Worm (Caenorhabditis elegans): ENCODE data around the gene mpz-4.

mpz-4 gene

ce11 chrIV:4811863-4812262, 15.3 kb downstream of the mpz-4 start, which contains the start of gene srw-95:
srw-95 (plus strand) TSS chrIV:4812075.
- TF ChIP-seq W03F9.2 (tag; optimal IDR thresholded peaks at IDR 0.05) (no peak), him-1 (tag; optimal IDR thresholded peaks at IDR 0.05) (no peak), dao-5 (tag; optimal IDR thresholded peaks at IDR 0.05) (no peak)

ce11 chrIV:4810377-4810984, 16.6 kb downstream of the mpz-4 start, which contains the start of gene eif-1.A:
eif-1.A (plus strand) TSS chrIV:4810934.
- TF ChIP-seq dao-5 (tag; optimal IDR thresholded peaks at IDR 0.05) (no peak), him-1 (tag; optimal IDR thresholded peaks at IDR 0.05) (no peak), W03F9.2 (tag; optimal IDR thresholded peaks at IDR 0.05) (peak; percentile 91)

- TF ChIP-seq W03F9.2 (tag; optimal IDR thresholded peaks at IDR 0.05) (no peak), him-1 (tag; optimal IDR thresholded peaks at IDR 0.05) (no peak), dao-5 (tag; optimal IDR thresholded peaks at IDR 0.05) (no peak)
Measured at ce11 chrIV:4809813-4810212, 17.3 kb downstream of the mpz-4 start, which contains the start of gene H06H21.37. H06H21.37 (minus strand) TSS chrIV:4809974.

ce11 chrIV:4809397-4809796, 17.7 kb downstream of the mpz-4 start, which contains the start of gene ubxn-6:
ubxn-6 (minus strand) TSS chrIV:4809497.
- TF ChIP-seq W03F9.2 (tag; optimal IDR thresholded peaks at IDR 0.05): no peak
- TF ChIP-seq dao-5 (tag; optimal IDR thresholded peaks at IDR 0.05): no peak
- TF ChIP-seq him-1 (tag; optimal IDR thresholded peaks at IDR 0.05): no peak

- TF ChIP-seq W03F9.2 (tag; optimal IDR thresholded peaks at IDR 0.05) (no peak), him-1 (tag; optimal IDR thresholded peaks at IDR 0.05) (no peak), dao-5 (tag; optimal IDR thresholded peaks at IDR 0.05) (no peak)
Measured at ce11 chrIV:4807219-4807618, 19.9 kb downstream of the mpz-4 start, which contains the start of gene H06H21.11. H06H21.11 (minus strand) TSS chrIV:4807319.

- TF ChIP-seq him-1 (tag; optimal IDR thresholded peaks at IDR 0.05) (no peak), W03F9.2 (tag; optimal IDR thresholded peaks at IDR 0.05) (no peak), dao-5 (tag; optimal IDR thresholded peaks at IDR 0.05) (no peak)
Measured at ce11 chrIV:4806486-4806885, 20.6 kb downstream of the mpz-4 start, which contains the start of gene dpf-5. dpf-5 (minus strand) TSS chrIV:4806586.

- TF ChIP-seq W03F9.2 (tag; optimal IDR thresholded peaks at IDR 0.05) (no peak), dao-5 (tag; optimal IDR thresholded peaks at IDR 0.05) (no peak), him-1 (tag; optimal IDR thresholded peaks at IDR 0.05) (no peak)
Measured at ce11 chrIV:4802494-4802893, 24.6 kb downstream of the mpz-4 start, which contains the start of gene dpf-7. dpf-7 (minus strand) TSS chrIV:4802594.

ce11 chrIV:4799114-4799513, 28.0 kb downstream of the mpz-4 start, which contains the start of gene eor-1:
eor-1 (minus strand) TSS chrIV:4799178.
- TF ChIP-seq him-1 (tag; optimal IDR thresholded peaks at IDR 0.05) (no peak), W03F9.2 (tag; optimal IDR thresholded peaks at IDR 0.05) (peak; percentile 9), dao-5 (tag; optimal IDR thresholded peaks at IDR 0.05) (no peak)

- TF ChIP-seq W03F9.2 (tag; optimal IDR thresholded peaks at IDR 0.05) (no peak), him-1 (tag; optimal IDR thresholded peaks at IDR 0.05) (no peak), dao-5 (tag; optimal IDR thresholded peaks at IDR 0.05) (no peak)
Measured at ce11 chrIV:4795111-4795510, 32.0 kb downstream of the mpz-4 start.

- TF ChIP-seq W03F9.2 (tag; optimal IDR thresholded peaks at IDR 0.05) (no peak), dao-5 (tag; optimal IDR thresholded peaks at IDR 0.05) (no peak), him-1 (tag; optimal IDR thresholded peaks at IDR 0.05) (no peak)
Measured at ce11 chrIV:4789445-4789844, 37.7 kb downstream of the mpz-4 start, which contains the start of gene R11E3.1. R11E3.1 (plus strand) TSS chrIV:4789745.

ce11 chrIV:4788332-4788731, 38.8 kb downstream of the mpz-4 start, which contains the start of gene nhr-104:
nhr-104 (minus strand) TSS chrIV:4788692.
- TF ChIP-seq W03F9.2 (tag; optimal IDR thresholded peaks at IDR 0.05): no peak

- TF ChIP-seq him-1 (tag; optimal IDR thresholded peaks at IDR 0.05): no peak
- TF ChIP-seq dao-5 (tag; optimal IDR thresholded peaks at IDR 0.05): no peak
- TF ChIP-seq W03F9.2 (tag; optimal IDR thresholded peaks at IDR 0.05): no peak
Measured at ce11 chrIV:4781123-4781522, 46.0 kb downstream of the mpz-4 start.

ce11 chrIV:4780129-4780528, 47.0 kb downstream of the mpz-4 start, which contains the start of gene set-15:
set-15 (minus strand) TSS chrIV:4780229.
- TF ChIP-seq W03F9.2 (tag; optimal IDR thresholded peaks at IDR 0.05): no peak
- TF ChIP-seq dao-5 (tag; optimal IDR thresholded peaks at IDR 0.05): no peak
- no peak for TF ChIP-seq him-1 (tag; optimal IDR thresholded peaks at IDR 0.05)

- TF ChIP-seq dao-5 (tag; optimal IDR thresholded peaks at IDR 0.05): no peak
- TF ChIP-seq W03F9.2 (tag; optimal IDR thresholded peaks at IDR 0.05): no peak
- TF ChIP-seq him-1 (tag; optimal IDR thresholded peaks at IDR 0.05): no peak
Measured at ce11 chrIV:4776501-4776900, 50.6 kb downstream of the mpz-4 start.

All from whole organism, L4/young adult.